Fruit fly (Drosophila melanogaster): Measurements from ENCODE around the gene CG12725.

The CG12725 gene

DNA sequence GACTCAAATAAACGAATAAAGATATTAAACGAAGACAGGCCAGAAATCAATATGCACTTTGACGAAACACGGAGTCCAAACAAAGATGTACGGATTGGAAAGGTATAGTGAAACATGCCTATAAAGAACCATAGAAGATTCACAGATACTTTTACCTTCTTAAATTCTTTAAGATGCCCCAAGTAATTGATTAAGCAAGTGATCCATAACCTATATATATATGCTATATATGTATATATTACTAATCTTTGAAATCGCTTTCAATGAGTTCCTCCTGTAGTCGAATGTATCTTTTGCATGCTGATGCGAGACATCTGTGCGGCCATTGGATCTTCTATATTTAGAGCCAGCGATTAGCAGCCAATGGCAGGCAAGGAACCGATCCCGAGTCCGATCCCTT lies 34.5 kb downstream of the CG12725 start, which contains the start of gene dmrt11E (continued):
- peak; percentile 40 for TF ChIP-seq kah (GFP tag; optimal IDR thresholded peaks at IDR 0.05)
- no peak for TF ChIP-seq CG11085 (GFP tag; IDR thresholded peaks at IDR 0.05)
- TF ChIP-seq Ptx1 (GFP tag; IDR thresholded peaks at IDR 0.05): peak; percentile 71
- TF ChIP-seq gfzf (GFP tag; optimal IDR thresholded peaks at IDR 0.05): no peak
- TF ChIP-seq Antp (GFP tag; optimal IDR thresholded peaks at IDR 0.05): no peak
- TF ChIP-seq CG7987 (GFP tag; optimal IDR thresholded peaks at IDR 0.05): no peak
- TF ChIP-seq h (optimal IDR thresholded peaks at IDR 0.05): no peak
- TF ChIP-seq CG2116 (GFP tag; optimal IDR thresholded peaks at IDR 0.05): no peak
- TF ChIP-seq Asciz (GFP tag; optimal IDR thresholded peaks at IDR 0.05): peak; percentile 48
- no peak for TF ChIP-seq CG4282 (GFP tag; optimal IDR thresholded peaks at IDR 0.05)
- peak; percentile 79 for TF ChIP-seq nmo (GFP tag; optimal IDR thresholded peaks at IDR 0.05)
- TF ChIP-seq HLH54F (GFP tag; optimal IDR thresholded peaks at IDR 0.05): no peak
- TF ChIP-seq Bdp1 (GFP tag; optimal IDR thresholded peaks at IDR 0.05): no peak
- no peak for TF ChIP-seq btn (GFP tag; optimal IDR thresholded peaks at IDR 0.05)
- peak; percentile 32; the same call in 1 of the 2 replicates for TF ChIP-seq CG10366 (GFP tag; IDR thresholded peaks at IDR 0.05)
- TF ChIP-seq dpn (GFP tag; optimal IDR thresholded peaks at IDR 0.05): peak in 1 of 2 experiments; percentile 55
- TF ChIP-seq TFAM (GFP tag; optimal IDR thresholded peaks at IDR 0.05): no peak
- no peak for TF ChIP-seq Taf1 (GFP tag; IDR thresholded peaks at IDR 0.05)
- no peak for TF ChIP-seq CG18476 (GFP tag; optimal IDR thresholded peaks at IDR 0.05)
- peak; percentile 65 for TF ChIP-seq sisA (GFP tag; IDR thresholded peaks at IDR 0.05)
- TF ChIP-seq Chrac-16 (GFP tag; optimal IDR thresholded peaks at IDR 0.05): peak; percentile 42
- TF ChIP-seq Dad (GFP tag; optimal IDR thresholded peaks at IDR 0.05): no peak
- TF ChIP-seq CG12219 (GFP tag; optimal IDR thresholded peaks at IDR 0.05): peak; percentile 55
- no peak for TF ChIP-seq NFAT (GFP tag; IDR thresholded peaks at IDR 0.05)
- peak; percentile 49 for TF ChIP-seq CG5245 (GFP tag; optimal IDR thresholded peaks at IDR 0.05)
- TF ChIP-seq ERR (GFP tag; optimal IDR thresholded peaks at IDR 0.05): no peak
- peak; percentile 33; the same call in 1 of the 2 replicates for TF ChIP-seq CG6272 (GFP tag; IDR thresholded peaks at IDR 0.05)
- TF ChIP-seq CG4820 (GFP tag; optimal IDR thresholded peaks at IDR 0.05): peak; percentile 59
- peak; percentile 56 for TF ChIP-seq Deaf1 (tag; optimal IDR thresholded peaks at IDR 0.05)
- peak; percentile 49 for TF ChIP-seq CG6813 (GFP tag; optimal IDR thresholded peaks at IDR 0.05)
- TF ChIP-seq nau (GFP tag; optimal IDR thresholded peaks at IDR 0.05): no peak
- TF ChIP-seq ranshi (GFP tag; IDR thresholded peaks at IDR 0.05): peak; percentile 49; the same call in 1 of the 2 replicates
- no peak for TF ChIP-seq C15 (GFP tag; IDR thresholded peaks at IDR 0.05)
- no peak for TF ChIP-seq hb (GFP tag; IDR thresholded peaks at IDR 0.05; ENCODE audit: partially characterized antibody)
- no peak for TF ChIP-seq CG6791 (GFP tag; IDR thresholded peaks at IDR 0.05; ENCODE audit: partially characterized antibody)
- no peak for TF ChIP-seq gcm2 (GFP tag; optimal IDR thresholded peaks at IDR 0.05)
- no peak for TF ChIP-seq tll (GFP tag; optimal IDR thresholded peaks at IDR 0.05)
- TF ChIP-seq Trl (optimal IDR thresholded peaks at IDR 0.05): no peak
- TF ChIP-seq Trl (GFP tag; optimal IDR thresholded peaks at IDR 0.05): no peak
- peak; percentile 45; the same call in 1 of the 2 replicates for TF ChIP-seq sob (GFP tag; IDR thresholded peaks at IDR 0.05)
- TF ChIP-seq CG17359 (tag; optimal IDR thresholded peaks at IDR 0.05): peak; percentile 71
- TF ChIP-seq HLHmδ (GFP tag; optimal IDR thresholded peaks at IDR 0.05): no peak
- TF ChIP-seq CG1233 (GFP tag; optimal IDR thresholded peaks at IDR 0.05): peak; percentile 37
- TF ChIP-seq CG4424 (GFP tag; optimal IDR thresholded peaks at IDR 0.05): peak; percentile 50
- TF ChIP-seq Camta (GFP tag; optimal IDR thresholded peaks at IDR 0.05): no peak
- TF ChIP-seq CG9797 (GFP tag; optimal IDR thresholded peaks at IDR 0.05): no peak
- TF ChIP-seq NC2α (GFP tag; optimal IDR thresholded peaks at IDR 0.05): no peak
- TF ChIP-seq BtbVII (GFP tag; optimal IDR thresholded peaks at IDR 0.05): no peak
- no peak for TF ChIP-seq shn (GFP tag; optimal IDR thresholded peaks at IDR 0.05)
- no peak for TF ChIP-seq ro (GFP tag; IDR thresholded peaks at IDR 0.05)
- TF ChIP-seq CG11247 (GFP tag; IDR thresholded peaks at IDR 0.05): no peak
- peak; percentile 58; the same call in 1 of the 2 replicates for TF ChIP-seq CG32772 (GFP tag; IDR thresholded peaks at IDR 0.05)
- no peak for TF ChIP-seq Max (GFP tag; optimal IDR thresholded peaks at IDR 0.05)
